Fruit fly (Drosophila melanogaster) whole organism, embryonic: ENCODE measurements around the gene PH4alphaNE2.

ENCODE experiments used
- B-H2 ChIP-seq: fragments of 200-800 bp; sonication (Bioruptor generic); optimal IDR thresholded peaks from 2 replicates; lab custom pipeline; 2018; ENCODE audit warnings: missing biosample characterization, mild to moderate bottlenecking, missing genetic modification characterization
- Blimp-1 ChIP-seq: fragments of 200-800 bp; sonication (Bioruptor generic); optimal IDR thresholded peaks from 3 replicates; lab custom pipeline; 2018; ENCODE audit warnings: missing biosample characterization, missing genetic modification characterization, mild to moderate bottlenecking, moderate library complexity, missing genetic modification reagents
- CG10431 ChIP-seq: fragments of 200-800 bp; sonication (Bioruptor generic); optimal IDR thresholded peaks from 3 replicates; lab custom pipeline; 2018; ENCODE audit warnings: missing biosample characterization, mild to moderate bottlenecking, missing genetic modification characterization
- CG12769 ChIP-seq: fragments of 200-800 bp; sonication (Bioruptor generic); optimal IDR thresholded peaks from 2 replicates; lab custom pipeline; 2019; ENCODE audit warnings: missing biosample characterization, mild to moderate bottlenecking, missing genetic modification characterization, moderate library complexity
- CG16815 ChIP-seq: fragments of 200-800 bp; sonication (Bioruptor generic); optimal IDR thresholded peaks from 3 replicates; lab custom pipeline; 2017; ENCODE audit warnings: missing biosample characterization, mild to moderate bottlenecking, missing genetic modification characterization
- CG17568 ChIP-seq: fragments of 200-800 bp; sonication (Bioruptor generic); optimal IDR thresholded peaks from 2 replicates; lab custom pipeline; 2018; ENCODE audit warnings: missing biosample characterization, mild to moderate bottlenecking, missing genetic modification characterization, moderate library complexity
- CG17612 ChIP-seq: fragments of 200-800 bp; sonication (Bioruptor generic); IDR thresholded peaks from 2 replicates; pipeline ENCODE4 v1.3.6; 2022; ENCODE audit warnings: missing biosample characterization, missing genetic modification characterization
- CG17829 ChIP-seq: fragments of 200-800 bp; optimal IDR thresholded peaks from 2 replicates; lab custom pipeline; 2019; ENCODE audit warnings: missing biosample characterization, mild to moderate bottlenecking, missing genetic modification characterization, moderate library complexity
- CG1792 ChIP-seq: fragments of 200-800 bp; sonication (Bioruptor generic); optimal IDR thresholded peaks from 2 replicates; lab custom pipeline; 2016; ENCODE audit warnings: missing biosample characterization, missing genetic modification characterization
- CG18262 ChIP-seq: fragments of 200-800 bp; optimal IDR thresholded peaks from 3 replicates; lab custom pipeline; 2019; ENCODE audit warnings: missing biosample characterization, mild to moderate bottlenecking, missing genetic modification characterization, moderate library complexity
- CG2199 ChIP-seq: fragments of 200-800 bp; sonication (Bioruptor generic); IDR thresholded peaks from 3 replicates; pipeline ENCODE4 v1.3.6; 2022; ENCODE audit warnings: missing biosample characterization, missing genetic modification characterization
- CG31388 ChIP-seq: fragments of 200-800 bp; sonication (Bioruptor generic); optimal IDR thresholded peaks from 2 replicates; lab custom pipeline; 2016; ENCODE audit warnings: missing biosample characterization, missing genetic modification characterization
- CG33557 ChIP-seq: fragments of 200-800 bp; sonication (Bioruptor generic); optimal IDR thresholded peaks from 2 replicates; lab custom pipeline; 2019; ENCODE audit warnings: missing biosample characterization, mild to moderate bottlenecking, missing genetic modification characterization, moderate library complexity
- CG34376 ChIP-seq: fragments of 200-800 bp; sonication (Bioruptor generic); optimal IDR thresholded peaks from 2 replicates; lab custom pipeline; 2018; ENCODE audit warnings: missing biosample characterization, mild to moderate bottlenecking, missing genetic modification characterization
- CG34422 ChIP-seq: fragments of 200-800 bp; sonication (Bioruptor generic); IDR thresholded peaks from 3 replicates; pipeline ENCODE4 v1.3.6; 2022; ENCODE audit warnings: missing biosample characterization, missing genetic modification characterization
- CG4820 ChIP-seq: fragments of 200-800 bp; sonication (Bioruptor generic); optimal IDR thresholded peaks from 3 replicates; lab custom pipeline; 2016; ENCODE audit warnings: missing biosample characterization, missing genetic modification characterization
- CG7839 ChIP-seq: fragments of 200-800 bp; sonication (Bioruptor generic); optimal IDR thresholded peaks from 3 replicates; lab custom pipeline; 2018; ENCODE audit warnings: missing biosample characterization, mild to moderate bottlenecking, missing genetic modification characterization, moderate library complexity
- CG7987 ChIP-seq: fragments of 200-800 bp; sonication (Bioruptor generic); optimal IDR thresholded peaks from 2 replicates; lab custom pipeline; 2018; ENCODE audit warnings: missing biosample characterization, mild to moderate bottlenecking, missing genetic modification characterization, moderate library complexity
- CTCF ChIP-seq: fragments of 200-800 bp; sonication (Bioruptor generic); optimal IDR thresholded peaks from 2 replicates; lab custom pipeline; 2017; ENCODE audit warnings: missing biosample characterization, mild to moderate bottlenecking, missing genetic modification characterization, moderate library complexity
- Chrac-16 ChIP-seq: fragments of 200-800 bp; sonication (Bioruptor generic); optimal IDR thresholded peaks from 3 replicates; lab custom pipeline; 2016; ENCODE audit warnings: missing biosample characterization, missing genetic modification characterization
- Deaf1 ChIP-seq: fragments of 200-800 bp; optimal IDR thresholded peaks from 3 replicates; lab custom pipeline; 2019; ENCODE audit warnings: missing biosample characterization, mild to moderate bottlenecking, missing genetic modification characterization, moderate library complexity
- Dfd ChIP-seq, 2 experiments: fragments of >200 bp; optimal IDR thresholded peaks; 2 replicates each; lab custom pipeline; 2017; ENCODE audit warnings: missing biosample characterization in 2 of 2, missing genetic modification characterization in 2 of 2
- Dp ChIP-seq: fragments of 200-800 bp; sonication (Bioruptor generic); optimal IDR thresholded peaks from 2 replicates; lab custom pipeline; 2018; ENCODE audit warnings: missing biosample characterization, mild to moderate bottlenecking, missing genetic modification characterization, moderate library complexity
- Fer2 ChIP-seq: fragments of 200-800 bp; sonication (Bioruptor generic); optimal IDR thresholded peaks from 2 replicates; lab custom pipeline; 2018; ENCODE audit warnings: missing biosample characterization, mild to moderate bottlenecking, missing genetic modification characterization, moderate library complexity
- HLH4C ChIP-seq: fragments of 200-800 bp; sonication (Bioruptor generic); IDR thresholded peaks from 3 replicates; pipeline ENCODE4 v1.3.6; 2022; ENCODE audit warnings: missing biosample characterization, missing genetic modification characterization; ENCODE audit not compliant: partially characterized antibody
- Jarid2 ChIP-seq: fragments of 200-800 bp; sonication (Bioruptor generic); optimal IDR thresholded peaks from 3 replicates; lab custom pipeline; 2017; ENCODE audit warnings: mild to moderate bottlenecking, missing biosample characterization, missing genetic modification reagents, missing genetic modification characterization
- MESR4 ChIP-seq: fragments of 200-800 bp; sonication (Bioruptor generic); optimal IDR thresholded peaks from 2 replicates; lab custom pipeline; 2018; ENCODE audit warnings: missing biosample characterization, mild to moderate bottlenecking, missing genetic modification characterization, moderate library complexity
- NK7.1 ChIP-seq: fragments of 200-800 bp; sonication (Bioruptor generic); optimal IDR thresholded peaks from 3 replicates; lab custom pipeline; 2016; ENCODE audit warnings: missing biosample characterization, missing genetic modification characterization
- Nf-YC ChIP-seq: fragments of 200-800 bp; optimal IDR thresholded peaks from 3 replicates; lab custom pipeline; 2019; ENCODE audit warnings: missing biosample characterization, mild to moderate bottlenecking, missing genetic modification characterization, moderate library complexity
- Opbp ChIP-seq: fragments of 200-800 bp; sonication (Bioruptor generic); IDR thresholded peaks from 3 replicates; pipeline ENCODE4 v1.3.6; 2022; ENCODE audit warnings: missing biosample characterization, missing genetic modification characterization; ENCODE audit not compliant: partially characterized antibody
- Scr ChIP-seq: fragments of 200-800 bp; sonication (Bioruptor generic); IDR thresholded peaks from 2 replicates; pipeline ENCODE4 v1.3.6; 2022; ENCODE audit warnings: missing biosample characterization, missing genetic modification characterization; ENCODE audit not compliant: partially characterized antibody
- Stat92E ChIP-seq, 3 experiments: fragments of >200 bp in 2 of 3; fragments of 200-800 bp in 1 of 3; sonication (Bioruptor generic) in 1 of 3; optimal IDR thresholded peaks; 2 replicates each; lab custom pipeline; 2017 to 2019; ENCODE audit warnings: missing biosample characterization in 3 of 3, missing genetic modification characterization in 3 of 3, mild to moderate bottlenecking in 1 of 3, moderate library complexity in 1 of 3
- ab ChIP-seq: fragments of 200-800 bp; sonication (Bioruptor generic); optimal IDR thresholded peaks from 2 replicates; lab custom pipeline; 2016; ENCODE audit warnings: missing biosample characterization, missing genetic modification characterization
- bigmax ChIP-seq: fragments of 200-800 bp; sonication (Bioruptor generic); optimal IDR thresholded peaks from 2 replicates; lab custom pipeline; 2018; ENCODE audit warnings: missing biosample characterization, mild to moderate bottlenecking, missing genetic modification characterization
- bsh ChIP-seq, 2 experiments: fragments of 200-800 bp; sonication (Bioruptor generic); optimal IDR thresholded peaks; 2 replicates each; lab custom pipeline; 2017 to 2018; ENCODE audit warnings: mild to moderate bottlenecking in 2 of 2, missing biosample characterization in 2 of 2, missing genetic modification characterization in 2 of 2, moderate library complexity in 1 of 2
- caup ChIP-seq: fragments of 200-800 bp; sonication (Bioruptor generic); optimal IDR thresholded peaks from 3 replicates; lab custom pipeline; 2017; ENCODE audit warnings: missing biosample characterization, mild to moderate bottlenecking, missing genetic modification characterization, moderate library complexity; ENCODE audit not compliant: severe bottlenecking
- crp ChIP-seq, 2 experiments: fragments of 200-800 bp; sonication (Bioruptor generic); optimal IDR thresholded peaks; 2 replicates in 1 of 2; 3 replicates in 1 of 2; lab custom pipeline; 2017; ENCODE audit warnings: missing biosample characterization in 2 of 2, missing genetic modification characterization in 2 of 2, mild to moderate bottlenecking in 1 of 2, moderate library complexity in 1 of 2
- gt ChIP-seq: fragments of 200-800 bp; sonication (Bioruptor generic); IDR thresholded peaks from 2 replicates; pipeline ENCODE4 v1.3.6; 2022; ENCODE audit warnings: missing biosample characterization, missing genetic modification characterization
- hbn ChIP-seq: fragments of 200-800 bp; sonication (Bioruptor generic); IDR thresholded peaks from 2 replicates; pipeline ENCODE4 v1.3.6; 2022; ENCODE audit warnings: missing biosample characterization, missing genetic modification characterization; ENCODE audit not compliant: partially characterized antibody
- insv ChIP-seq, 2 experiments: fragments of 200-800 bp; sonication (Bioruptor generic); optimal IDR thresholded peaks; 3 replicates each; lab custom pipeline; 2016 to 2018; ENCODE audit warnings: missing biosample characterization in 2 of 2, missing genetic modification characterization in 2 of 2
- nau ChIP-seq: fragments of 200-800 bp; sonication (Bioruptor generic); optimal IDR thresholded peaks from 3 replicates; lab custom pipeline; 2017; ENCODE audit warnings: missing biosample characterization, mild to moderate bottlenecking, missing genetic modification characterization, missing genetic modification reagents
- nerfin-1 ChIP-seq: fragments of 200-800 bp; sonication (Bioruptor generic); optimal IDR thresholded peaks from 3 replicates; lab custom pipeline; 2019; ENCODE audit warnings: missing biosample characterization, mild to moderate bottlenecking, missing genetic modification characterization, moderate library complexity
- onecut ChIP-seq: fragments of 200-800 bp; sonication (Bioruptor generic); IDR thresholded peaks from 2 replicates; pipeline ENCODE4 v1.3.6; 2022; ENCODE audit warnings: missing biosample characterization, missing genetic modification characterization
- pzg ChIP-seq: fragments of 200-800 bp; sonication (Bioruptor generic); optimal IDR thresholded peaks from 3 replicates; lab custom pipeline; 2018; ENCODE audit warnings: missing biosample characterization, mild to moderate bottlenecking, missing genetic modification characterization, moderate library complexity
- sd ChIP-seq: fragments of 200-800 bp; sonication (Bioruptor generic); optimal IDR thresholded peaks from 3 replicates; lab custom pipeline; 2018; ENCODE audit warnings: missing biosample characterization, mild to moderate bottlenecking, missing genetic modification characterization, moderate library complexity
- sens-2 ChIP-seq: fragments of 200-800 bp; sonication (Bioruptor generic); IDR thresholded peaks from 2 replicates; pipeline ENCODE4 v1.3.6; 2022; ENCODE audit warnings: missing biosample characterization, missing genetic modification characterization
- sna ChIP-seq: fragments of 200-800 bp; sonication (Bioruptor generic); IDR thresholded peaks from 2 replicates; pipeline ENCODE4 v1.3.6; 2022; ENCODE audit warnings: missing biosample characterization, missing genetic modification characterization; ENCODE audit not compliant: partially characterized antibody

PH4alphaNE2 gene

DNA sequence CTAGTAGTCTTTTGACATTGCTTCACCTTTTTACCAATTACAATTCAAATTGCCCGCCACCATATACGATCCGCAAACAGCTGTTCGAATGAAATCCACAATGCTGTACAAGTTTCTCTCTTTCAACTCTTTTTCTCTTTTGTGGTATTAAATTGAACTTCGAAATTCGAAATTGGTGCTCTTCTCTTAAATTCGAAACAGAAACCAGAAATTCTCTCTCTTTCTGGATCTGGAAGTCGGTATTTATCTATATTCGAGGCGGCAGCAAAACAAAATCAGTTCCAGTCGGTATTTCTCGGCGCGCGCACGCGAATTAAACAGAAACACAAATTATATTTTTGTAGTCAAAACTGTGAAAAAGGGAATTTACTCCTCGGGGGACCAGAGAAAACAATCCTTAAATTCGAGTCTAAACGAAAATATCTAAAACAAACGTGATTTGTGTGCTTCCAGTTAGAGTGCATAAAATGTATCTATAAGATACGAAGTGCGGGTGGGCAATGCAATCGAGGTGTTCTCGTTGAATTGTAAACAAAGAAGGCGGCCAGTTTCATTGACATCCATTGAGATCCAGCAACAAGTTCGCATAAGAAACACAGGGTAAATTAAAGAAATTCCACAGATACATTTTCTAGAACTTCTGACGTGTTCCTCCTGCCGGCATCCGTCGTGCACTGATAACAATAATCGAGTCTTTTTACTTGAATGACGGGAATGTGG, 46.1 kb downstream of the PH4alphaNE2 start, which contains the start of gene PH4alphaEFB (continued):
- TF ChIP-seq CG2199 (0 out of 3 replicates have a peak, but pooled peaks have one; percentile 28), B-H2 (GFP tag; lab: Kevin White, UChicago) (peak; percentile 7), hbn (GFP tag; lab: Robert Waterston, UW) (peak; percentile 27; the same call in 1 of the 2 replicates), bsh (GFP tag; optimal IDR thresholded peaks at IDR 0.05; lab: Kevin White, UChicago) (no peak), CG33557 (GFP tag; lab: Kevin White, UChicago) (peak; percentile 7), caup (GFP tag; lab: Kevin White, UChicago) (no peak), HLH4C (GFP tag; lab: Robert Waterston, UW) (0 out of 3 replicates have a peak, but pooled peaks have one; percentile 37), Stat92E (GFP tag; optimal IDR thresholded peaks at IDR 0.05; lab: Kevin White, UChicago) (peak in 1 of 3 experiments; percentile 56), Blimp-1 (GFP tag; lab: Kevin White, UChicago) (no peak), Jarid2 (peak; percentile 94), CG12769 (tag; lab: Kevin White, UChicago) (peak; percentile 78), CG17829 (tag; lab: Kevin White, UChicago) (peak; percentile 25), Dp (GFP tag; lab: Kevin White, UChicago) (peak; percentile 85), Chrac-16 (GFP tag; lab: Kevin White, UChicago) (no peak), CTCF (GFP tag; lab: Kevin White, UChicago) (peak; percentile 1), bigmax (GFP tag; lab: Kevin White, UChicago) (no peak), Fer2 (tag; lab: Kevin White, UChicago) (no peak), CG18262 (tag; lab: Kevin White, UChicago) (peak; percentile 1), insv (GFP tag; optimal IDR thresholded peaks at IDR 0.05; lab: Kevin White, UChicago) (peak in 1 of 2 experiments; percentile 51), crp (GFP tag; optimal IDR thresholded peaks at IDR 0.05; lab: Kevin White, UChicago) (peak; percentile 20 to 84), CG7839 (tag; lab: Kevin White, UChicago) (peak; percentile 12), nerfin-1 (tag; lab: Kevin White, UChicago) (peak; percentile 56), CG17568 (GFP tag; lab: Kevin White, UChicago) (peak; percentile 58), CG17612 (GFP tag; lab: Robert Waterston, UW) (no peak), CG16815 (GFP tag; lab: Kevin White, UChicago) (no peak), Nf-YC (tag; lab: Kevin White, UChicago) (peak; percentile 34), CG1792 (GFP tag; lab: Kevin White, UChicago) (no peak), Deaf1 (tag; lab: Kevin White, UChicago) (peak; percentile 59), sd (tag; lab: Kevin White, UChicago) (peak; percentile 57), CG31388 (GFP tag; lab: Kevin White, UChicago) (no peak), ab (GFP tag; lab: Kevin White, UChicago) (no peak), MESR4 (peak; percentile 3), CG7987 (GFP tag; lab: Kevin White, UChicago) (peak; percentile 8), CG34422 (GFP tag; lab: Robert Waterston, UW) (peak; percentile 56; the same call in 2 of the 3 replicates), CG4820 (no peak), CG34376 (peak; percentile 74), onecut (GFP tag; lab: Robert Waterston, UW) (peak; percentile 29; the same call in 1 of the 2 replicates), Dfd (GFP tag; optimal IDR thresholded peaks at IDR 0.05; lab: Kevin White, UChicago) (no peak), Scr (no peak), NK7.1 (GFP tag; lab: Kevin White, UChicago) (no peak), gt (no peak), sens-2 (peak; percentile 33; the same call in 1 of the 2 replicates), Opbp (GFP tag; lab: Robert Waterston, UW) (0 out of 3 replicates have a peak, but pooled peaks have one; percentile 22), sna (0 out of 2 replicates have a peak, but pooled peaks have one; percentile 12), CG10431 (GFP tag; lab: Kevin White, UChicago) (peak; percentile 5), nau (GFP tag; lab: Kevin White, UChicago) (peak; percentile 34), pzg (peak; percentile 9)
